Fruit fly (Drosophila melanogaster) whole organism, wandering third instar larva: ENCODE measurements around the gene in.

ENCODE experiments used
- CG32264 ChIP-seq: fragments of 200-800 bp; sonication (Bioruptor generic); optimal IDR thresholded peaks from 2 replicates; lab custom pipeline; 2016; ENCODE audit warnings: missing biosample characterization, missing genetic modification characterization
- Hr78 ChIP-seq: fragments of >200 bp; optimal IDR thresholded peaks from 2 replicates; lab custom pipeline; 2017; ENCODE audit warnings: missing biosample characterization, missing genetic modification characterization
- Mio ChIP-seq: sonication (Bioruptor generic); optimal IDR thresholded peaks from 2 replicates; lab custom pipeline; 2016; ENCODE audit warnings: missing biosample characterization, missing genetic modification characterization
- N ChIP-seq: fragments of >200 bp; optimal IDR thresholded peaks from 2 replicates; lab custom pipeline; 2018; ENCODE audit warnings: missing biosample characterization, missing external identifiers, missing genetic modification characterization
- br ChIP-seq: fragments of 200-800 bp; sonication (Bioruptor generic); optimal IDR thresholded peaks from 2 replicates; lab custom pipeline; 2016; ENCODE audit warnings: missing biosample characterization, missing genetic modification characterization
- lola ChIP-seq: fragments of >200 bp; optimal IDR thresholded peaks from 2 replicates; lab custom pipeline; 2017; ENCODE audit warnings: missing biosample characterization, missing genetic modification characterization
- pan ChIP-seq: fragments of >200 bp; optimal IDR thresholded peaks from 2 replicates; lab custom pipeline; 2017
- psq ChIP-seq: fragments of 200-800 bp; sonication (Bioruptor generic); optimal IDR thresholded peaks from 3 replicates; lab custom pipeline; 2017; ENCODE audit warnings: missing biosample characterization, mild to moderate bottlenecking, missing genetic modification characterization, moderate library complexity
- sage ChIP-seq: fragments of 200-800 bp; sonication (Bioruptor generic); optimal IDR thresholded peaks from 2 replicates; lab custom pipeline; 2016; ENCODE audit warnings: missing biosample characterization, mild to moderate bottlenecking, missing genetic modification characterization
- sv ChIP-seq: fragments of 200-800 bp; sonication (Bioruptor generic); optimal IDR thresholded peaks from 3 replicates; lab custom pipeline; 2016; ENCODE audit warnings: missing biosample characterization, missing genetic modification characterization

DNA sequence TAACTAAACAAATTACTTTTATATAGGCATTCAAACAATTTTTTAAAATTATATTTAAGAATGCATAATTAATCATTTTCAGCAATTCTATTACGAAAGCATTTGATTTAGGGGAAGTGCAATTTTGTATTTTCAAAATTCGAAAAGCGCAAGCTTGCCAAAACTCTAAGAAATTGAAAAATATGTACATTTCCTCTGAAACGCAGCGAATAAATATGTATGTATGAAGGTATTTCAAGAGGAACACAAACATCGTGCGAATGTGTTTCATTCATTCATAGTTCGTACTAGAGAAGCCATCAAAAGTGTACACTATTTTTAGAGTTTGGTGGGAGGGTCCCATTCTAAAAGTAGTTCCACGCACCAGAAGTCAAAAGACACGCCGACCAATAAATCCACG, 3.0 kb downstream of the in start, which contains the start of gene CG13247:
- no peak for TF ChIP-seq Mio (GFP tag; lab: Kevin White, UChicago)
- TF ChIP-seq pan (lab: Kevin White, UChicago): no peak
- TF ChIP-seq CG32264: no peak
- TF ChIP-seq sage (GFP tag; lab: Kevin White, UChicago): no peak
- TF ChIP-seq N (GFP tag; lab: Kevin White, UChicago): no peak
- TF ChIP-seq sv (GFP tag; lab: Kevin White, UChicago): no peak
- TF ChIP-seq br (GFP tag; lab: Kevin White, UChicago): no peak
- no peak for TF ChIP-seq Hr78 (GFP tag; lab: Kevin White, UChicago)
- no peak for TF ChIP-seq psq
- no peak for TF ChIP-seq lola
